Fruit fly (Drosophila melanogaster) whole organism, wandering third instar larva: ENCODE measurements around the gene Slbp.

Experiments used
- CG32264 ChIP-seq: fragments of 200-800 bp; sonication (Bioruptor generic); optimal IDR thresholded peaks from 2 replicates; lab custom pipeline; 2016; ENCODE audit warnings: missing biosample characterization, missing genetic modification characterization
- CG9705 ChIP-seq: fragments of 200-800 bp; sonication (Bioruptor generic); optimal IDR thresholded peaks from 2 replicates; lab custom pipeline; 2018; ENCODE audit warnings: missing biosample characterization, mild to moderate bottlenecking, missing genetic modification characterization
- CrebA ChIP-seq: fragments of 200-800 bp; sonication (Bioruptor generic); optimal IDR thresholded peaks from 2 replicates; lab custom pipeline; 2016; ENCODE audit warnings: missing biosample characterization, mild to moderate bottlenecking, missing genetic modification characterization, borderline replicate concordance
- Dfd ChIP-seq: fragments of >200 bp; optimal IDR thresholded peaks from 2 replicates; lab custom pipeline; 2017; ENCODE audit warnings: missing biosample characterization, missing genetic modification characterization
- GATAd ChIP-seq: sonication (Bioruptor generic); optimal IDR thresholded peaks from 2 replicates; lab custom pipeline; 2016; ENCODE audit warnings: missing biosample characterization, missing genetic modification characterization
- HLH106 ChIP-seq: fragments of 200-800 bp; optimal IDR thresholded peaks from 3 replicates; lab custom pipeline; 2019; ENCODE audit warnings: missing biosample characterization, mild to moderate bottlenecking, missing genetic modification characterization, moderate library complexity
- Hnf4 ChIP-seq: fragments of 200-800 bp; sonication (Bioruptor generic); optimal IDR thresholded peaks from 2 replicates; lab custom pipeline; 2016; ENCODE audit warnings: missing biosample characterization, mild to moderate bottlenecking, missing genetic modification characterization
- Hr78 ChIP-seq: fragments of >200 bp; optimal IDR thresholded peaks from 2 replicates; lab custom pipeline; 2017; ENCODE audit warnings: missing biosample characterization, missing genetic modification characterization
- Hr83 ChIP-seq: fragments of 200-300 bp; sonication (Bioruptor generic); optimal IDR thresholded peaks from 2 replicates; lab custom pipeline; 2016; ENCODE audit warnings: missing biosample characterization, mild to moderate bottlenecking, missing genetic modification characterization, moderate library complexity; ENCODE audit not compliant: poor library complexity, severe bottlenecking
- Jra ChIP-seq: sonication (Bioruptor generic); optimal IDR thresholded peaks from 2 replicates; lab custom pipeline; 2016; ENCODE audit warnings: missing biosample characterization, missing genetic modification characterization
- Mio ChIP-seq: sonication (Bioruptor generic); optimal IDR thresholded peaks from 2 replicates; lab custom pipeline; 2016; ENCODE audit warnings: missing biosample characterization, missing genetic modification characterization
- Myc ChIP-seq: fragments of >200 bp; optimal IDR thresholded peaks from 2 replicates; lab custom pipeline; 2017
- N ChIP-seq: fragments of >200 bp; optimal IDR thresholded peaks from 2 replicates; lab custom pipeline; 2018; ENCODE audit warnings: missing biosample characterization, missing external identifiers, missing genetic modification characterization
- OdsH ChIP-seq: fragments of 200-800 bp; sonication (Bioruptor generic); optimal IDR thresholded peaks from 2 replicates; lab custom pipeline; 2016; ENCODE audit warnings: missing biosample characterization, mild to moderate bottlenecking, missing genetic modification characterization
- Rel ChIP-seq, 2 experiments: fragments of 200-800 bp; sonication (Bioruptor generic) in 1 of 2; optimal IDR thresholded peaks; 2 replicates in 1 of 2; 3 replicates in 1 of 2; lab custom pipeline; 2016 to 2019; ENCODE audit warnings: mild to moderate bottlenecking in 2 of 2, missing biosample characterization in 2 of 2, missing genetic modification characterization in 2 of 2, moderate library complexity in 1 of 2
- Sp1 ChIP-seq: fragments of 200-800 bp; sonication (Bioruptor generic); optimal IDR thresholded peaks from 3 replicates; lab custom pipeline; 2019; ENCODE audit warnings: missing biosample characterization, mild to moderate bottlenecking, missing genetic modification characterization, moderate library complexity
- Vsx2 ChIP-seq: fragments of 200-300, 225-300 bp; sonication (Bioruptor generic); optimal IDR thresholded peaks from 2 replicates; lab custom pipeline; 2018; ENCODE audit warnings: missing biosample characterization, missing genetic modification characterization; ENCODE audit not compliant: partially characterized antibody
- br ChIP-seq: fragments of 200-800 bp; sonication (Bioruptor generic); optimal IDR thresholded peaks from 2 replicates; lab custom pipeline; 2016; ENCODE audit warnings: missing biosample characterization, missing genetic modification characterization
- dmrt93B ChIP-seq: fragments of 200-800 bp; sonication (Bioruptor generic); optimal IDR thresholded peaks from 2 replicates; lab custom pipeline; 2018; ENCODE audit warnings: missing biosample characterization, mild to moderate bottlenecking, missing genetic modification characterization
- dsf ChIP-seq: sonication (Bioruptor generic); optimal IDR thresholded peaks from 2 replicates; lab custom pipeline; 2016; ENCODE audit warnings: missing biosample characterization, missing genetic modification characterization, borderline replicate concordance
- ey ChIP-seq: fragments of 200-800 bp; sonication (Bioruptor generic); optimal IDR thresholded peaks from 2 replicates; lab custom pipeline; 2016; ENCODE audit warnings: missing biosample characterization, missing genetic modification characterization
- foxo ChIP-seq, 2 experiments: fragments of 200-800 bp; sonication (Bioruptor generic); optimal IDR thresholded peaks; 2 replicates in 1 of 2; 3 replicates in 1 of 2; lab custom pipeline; 2016 to 2017; ENCODE audit warnings: missing biosample characterization in 2 of 2, missing genetic modification characterization in 2 of 2
- fru ChIP-seq: fragments of 200-800 bp; sonication (Bioruptor generic); optimal IDR thresholded peaks from 3 replicates; lab custom pipeline; 2016; ENCODE audit warnings: missing biosample characterization, mild to moderate bottlenecking, missing genetic modification characterization
- h ChIP-seq: fragments of 200-800 bp; sonication (Bioruptor generic); optimal IDR thresholded peaks from 3 replicates; lab custom pipeline; 2016; ENCODE audit warnings: missing biosample characterization, mild to moderate bottlenecking, missing genetic modification characterization
- jim ChIP-seq: fragments of 175-275, 200-325 bp; sonication (Bioruptor generic); optimal IDR thresholded peaks from 2 replicates; lab custom pipeline; 2016; ENCODE audit warnings: missing biosample characterization, mild to moderate bottlenecking, missing genetic modification characterization
- lola ChIP-seq: fragments of >200 bp; optimal IDR thresholded peaks from 2 replicates; lab custom pipeline; 2017; ENCODE audit warnings: missing biosample characterization, missing genetic modification characterization
- pan ChIP-seq: fragments of >200 bp; optimal IDR thresholded peaks from 2 replicates; lab custom pipeline; 2017
- psq ChIP-seq: fragments of 200-800 bp; sonication (Bioruptor generic); optimal IDR thresholded peaks from 3 replicates; lab custom pipeline; 2017; ENCODE audit warnings: missing biosample characterization, mild to moderate bottlenecking, missing genetic modification characterization, moderate library complexity
- sage ChIP-seq: fragments of 200-800 bp; sonication (Bioruptor generic); optimal IDR thresholded peaks from 2 replicates; lab custom pipeline; 2016; ENCODE audit warnings: missing biosample characterization, mild to moderate bottlenecking, missing genetic modification characterization
- sv ChIP-seq: fragments of 200-800 bp; sonication (Bioruptor generic); optimal IDR thresholded peaks from 3 replicates; lab custom pipeline; 2016; ENCODE audit warnings: missing biosample characterization, missing genetic modification characterization
- tai ChIP-seq: sonication (Bioruptor generic); optimal IDR thresholded peaks from 2 replicates; lab custom pipeline; 2016; ENCODE audit warnings: missing biosample characterization, missing genetic modification characterization
- usp ChIP-seq: fragments of >200 bp; optimal IDR thresholded peaks from 2 replicates; lab custom pipeline; 2017; ENCODE audit warnings: missing biosample characterization, missing genetic modification characterization
- woc ChIP-seq: sonication (Bioruptor generic); optimal IDR thresholded peaks from 2 replicates; lab custom pipeline; 2016; ENCODE audit warnings: missing biosample characterization, mild to moderate bottlenecking, missing genetic modification characterization

Gene Slbp

dm6 chr3R:29116167-29116725 is 36.8 kb downstream of the Slbp start, which contains the start of gene Atg14:
Gene Atg14, plus strand, starts transcription at chr3R:29116391.
- TF ChIP-seq fru (GFP tag; lab: Kevin White, UChicago) (peak; percentile 37), OdsH (GFP tag; lab: Kevin White, UChicago) (no peak), foxo (GFP tag; optimal IDR thresholded peaks at IDR 0.05; lab: Kevin White, UChicago) (peak in 1 of 2 experiments; percentile 21), br (peak; percentile 9), Hr83 (GFP tag; lab: Kevin White, UChicago) (peak; percentile 1), h (GFP tag; lab: Kevin White, UChicago) (peak; percentile 27)

- TF ChIP-seq ey (GFP tag; lab: Kevin White, UChicago), result no peak
- TF ChIP-seq dmrt93B (GFP tag; lab: Kevin White, UChicago), result no peak
- no peak for TF ChIP-seq tai (GFP tag; lab: Kevin White, UChicago)
- no peak for TF ChIP-seq dsf (GFP tag; lab: Kevin White, UChicago)
- no peak for TF ChIP-seq jim (GFP tag; lab: Kevin White, UChicago)
- no peak for TF ChIP-seq sv
- no peak for TF ChIP-seq CrebA (GFP tag; lab: Kevin White, UChicago)
- TF ChIP-seq woc (GFP tag; lab: Kevin White, UChicago), result no peak
- no peak for TF ChIP-seq GATAd
- no peak for TF ChIP-seq sage (GFP tag; lab: Kevin White, UChicago)
- no peak for TF ChIP-seq Vsx2 (GFP tag; lab: Kevin White, UChicago)
- no peak for TF ChIP-seq Rel (GFP tag; optimal IDR thresholded peaks at IDR 0.05; lab: Kevin White, UChicago)
- no peak for TF ChIP-seq Rel (tag; optimal IDR thresholded peaks at IDR 0.05; lab: Kevin White, UChicago)
- TF ChIP-seq Dfd (GFP tag; lab: Kevin White, UChicago), result no peak
- no peak for TF ChIP-seq Myc (lab: Kevin White, UChicago)
- TF ChIP-seq h (GFP tag; lab: Kevin White, UChicago), result no peak
- TF ChIP-seq Hnf4 (GFP tag; lab: Kevin White, UChicago), result no peak
- no peak for TF ChIP-seq fru (GFP tag; lab: Kevin White, UChicago)
- TF ChIP-seq Mio (GFP tag; lab: Kevin White, UChicago), result no peak
- no peak for TF ChIP-seq Jra (GFP tag; lab: Kevin White, UChicago)
- no peak for TF ChIP-seq HLH106
These were observed 39.7 kb downstream of the Slbp start for dm6 chr3R:29113392-29113791.

dm6 chr3R:29112398-29113150 is 40.5 kb downstream of the Slbp start, which contains the start of the genes alpha-Man-Ib and Pdhb:
Gene alpha-Man-Ib, minus strand, starts transcription at chr3R:29112822.
Gene Pdhb, plus strand, starts transcription at chr3R:29113071.
- TF ChIP-seq ey (GFP tag; lab: Kevin White, UChicago), result peak; percentile 40
- TF ChIP-seq Rel (GFP tag; optimal IDR thresholded peaks at IDR 0.05; lab: Kevin White, UChicago), result no peak
- TF ChIP-seq Rel (tag; optimal IDR thresholded peaks at IDR 0.05; lab: Kevin White, UChicago), result peak; percentile 43
- TF ChIP-seq psq, result peak; percentile 50
- TF ChIP-seq usp, result no peak
- TF ChIP-seq OdsH (GFP tag; lab: Kevin White, UChicago), result peak; percentile 53
- no peak for TF ChIP-seq N (GFP tag; lab: Kevin White, UChicago)
- TF ChIP-seq br, result peak; percentile 12
- TF ChIP-seq Hr83 (GFP tag; lab: Kevin White, UChicago), result no peak
- TF ChIP-seq woc (GFP tag; lab: Kevin White, UChicago), result peak; percentile 77
- TF ChIP-seq CG32264 (GFP tag; lab: Kevin White, UChicago), result no peak
- peak in 1 of 2 experiments; percentile 80 for TF ChIP-seq foxo (GFP tag; optimal IDR thresholded peaks at IDR 0.05; lab: Kevin White, UChicago)
- TF ChIP-seq Sp1, result peak; percentile 72
- peak; percentile 83 for TF ChIP-seq Myc (lab: Kevin White, UChicago)
- peak; percentile 80 for TF ChIP-seq HLH106
- peak; percentile 76 for TF ChIP-seq sv
- TF ChIP-seq Hr78, result no peak
- TF ChIP-seq GATAd, result no peak
- TF ChIP-seq Vsx2 (GFP tag; lab: Kevin White, UChicago), result no peak
- peak; percentile 77 for TF ChIP-seq h (GFP tag; lab: Kevin White, UChicago)
- TF ChIP-seq CG9705 (GFP tag; lab: Kevin White, UChicago), result peak; percentile 69
- TF ChIP-seq pan, result no peak
- no peak for TF ChIP-seq lola (GFP tag; lab: Kevin White, UChicago)
